Fruit fly (Drosophila melanogaster): Measurements from ENCODE around the gene CG9837.

Gene CG9837

DNA sequence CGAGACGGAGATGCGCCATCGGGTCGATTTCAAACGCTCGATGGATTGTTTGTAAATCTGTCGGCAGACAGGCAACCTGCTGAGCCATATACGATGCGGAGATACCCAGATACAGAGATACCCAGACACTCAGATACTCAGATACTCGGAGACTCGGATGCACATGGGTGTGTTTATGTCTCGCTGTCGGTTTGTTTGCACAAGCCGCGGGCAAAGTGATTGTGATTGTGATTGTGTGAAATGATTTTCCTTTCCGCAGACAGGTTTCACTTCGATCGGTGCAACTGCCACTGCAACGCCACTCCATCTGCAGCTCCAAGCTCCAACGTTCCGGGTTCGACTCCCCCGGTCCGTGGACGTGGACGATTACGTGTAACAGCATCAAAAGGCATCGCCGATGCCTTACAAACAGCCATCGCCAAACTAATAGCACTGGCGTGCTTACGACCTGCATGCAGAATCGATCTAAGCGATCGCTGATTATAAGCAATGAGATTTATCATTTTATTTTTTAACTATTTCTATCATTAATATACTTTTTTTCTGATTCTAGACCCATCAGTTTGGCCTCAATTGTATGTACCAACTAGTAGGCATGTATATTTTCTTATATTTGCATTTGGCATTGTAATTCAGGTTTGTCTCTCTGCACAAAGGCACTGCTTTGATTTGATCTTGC, 24.5 kb downstream of the CG9837 start:
- TF ChIP-seq woc (GFP tag; optimal IDR thresholded peaks at IDR 0.05) = no peak
- TF ChIP-seq Hnf4 (GFP tag; optimal IDR thresholded peaks at IDR 0.05) = no peak
- TF ChIP-seq rgr (GFP tag; optimal IDR thresholded peaks at IDR 0.05) = peak; percentile 5
- TF ChIP-seq Dif (GFP tag; optimal IDR thresholded peaks at IDR 0.05; ENCODE audit: partially characterized antibody) = no peak
- TF ChIP-seq CG32264 (GFP tag; optimal IDR thresholded peaks at IDR 0.05) = no peak
- no peak for TF ChIP-seq brk (GFP tag; optimal IDR thresholded peaks at IDR 0.05)
- TF ChIP-seq psq (GFP tag; optimal IDR thresholded peaks at IDR 0.05) = no peak
- TF ChIP-seq CG9705 (GFP tag; optimal IDR thresholded peaks at IDR 0.05) = no peak
- TF ChIP-seq br (GFP tag; optimal IDR thresholded peaks at IDR 0.05) = no peak
- TF ChIP-seq fru (GFP tag; optimal IDR thresholded peaks at IDR 0.05) = peak; percentile 15
- no peak for TF ChIP-seq sv (GFP tag; optimal IDR thresholded peaks at IDR 0.05)
- TF ChIP-seq tai (GFP tag; optimal IDR thresholded peaks at IDR 0.05) = no peak
- no peak for TF ChIP-seq OdsH (GFP tag; optimal IDR thresholded peaks at IDR 0.05)
- TF ChIP-seq usp (GFP tag; optimal IDR thresholded peaks at IDR 0.05) = no peak
- no peak for TF ChIP-seq dmrt93B (GFP tag; optimal IDR thresholded peaks at IDR 0.05)
- no peak for TF ChIP-seq Hr78 (GFP tag; optimal IDR thresholded peaks at IDR 0.05)
- no peak for TF ChIP-seq jim (GFP tag; optimal IDR thresholded peaks at IDR 0.05)
- TF ChIP-seq N (GFP tag; optimal IDR thresholded peaks at IDR 0.05) = no peak
- no peak for TF ChIP-seq GATAd (GFP tag; optimal IDR thresholded peaks at IDR 0.05)
- peak; percentile 42 for TF ChIP-seq h (GFP tag; optimal IDR thresholded peaks at IDR 0.05)
- TF ChIP-seq Myc (optimal IDR thresholded peaks at IDR 0.05) = no peak
- TF ChIP-seq HLH106 (tag; optimal IDR thresholded peaks at IDR 0.05) = peak; percentile 24
- no peak for TF ChIP-seq pan (optimal IDR thresholded peaks at IDR 0.05)
- no peak for TF ChIP-seq Sp1 (GFP tag; optimal IDR thresholded peaks at IDR 0.05)
- no peak for TF ChIP-seq lola (GFP tag; optimal IDR thresholded peaks at IDR 0.05)
- no peak for TF ChIP-seq dsf (GFP tag; optimal IDR thresholded peaks at IDR 0.05; ENCODE audit: borderline replicate concordance)
- no peak for TF ChIP-seq Abd-B (GFP tag; optimal IDR thresholded peaks at IDR 0.05)
- TF ChIP-seq ey (GFP tag; optimal IDR thresholded peaks at IDR 0.05) = peak; percentile 31
- TF ChIP-seq foxo (GFP tag; optimal IDR thresholded peaks at IDR 0.05) = peak in 1 of 2 experiments; percentile 37
- no peak for TF ChIP-seq Vsx2 (GFP tag; optimal IDR thresholded peaks at IDR 0.05; ENCODE audit: partially characterized antibody)
- TF ChIP-seq Rel (GFP tag; optimal IDR thresholded peaks at IDR 0.05) = no peak
- no peak for TF ChIP-seq Rel (tag; optimal IDR thresholded peaks at IDR 0.05)
- no peak for TF ChIP-seq dl (GFP tag; optimal IDR thresholded peaks at IDR 0.05; ENCODE audit: insufficient read depth in 1 of 2, partially characterized antibody in 2 of 2)
- no peak for TF ChIP-seq CrebA (GFP tag; optimal IDR thresholded peaks at IDR 0.05; ENCODE audit: borderline replicate concordance)
- no peak for TF ChIP-seq Hr83 (GFP tag; optimal IDR thresholded peaks at IDR 0.05; ENCODE audit: poor library complexity, severe bottlenecking)
- no peak for TF ChIP-seq Jra (GFP tag; optimal IDR thresholded peaks at IDR 0.05)
- no peak for TF ChIP-seq Mio (GFP tag; optimal IDR thresholded peaks at IDR 0.05)
- no peak for TF ChIP-seq Dfd (GFP tag; optimal IDR thresholded peaks at IDR 0.05)
- no peak for TF ChIP-seq sage (GFP tag; optimal IDR thresholded peaks at IDR 0.05)

DNA sequence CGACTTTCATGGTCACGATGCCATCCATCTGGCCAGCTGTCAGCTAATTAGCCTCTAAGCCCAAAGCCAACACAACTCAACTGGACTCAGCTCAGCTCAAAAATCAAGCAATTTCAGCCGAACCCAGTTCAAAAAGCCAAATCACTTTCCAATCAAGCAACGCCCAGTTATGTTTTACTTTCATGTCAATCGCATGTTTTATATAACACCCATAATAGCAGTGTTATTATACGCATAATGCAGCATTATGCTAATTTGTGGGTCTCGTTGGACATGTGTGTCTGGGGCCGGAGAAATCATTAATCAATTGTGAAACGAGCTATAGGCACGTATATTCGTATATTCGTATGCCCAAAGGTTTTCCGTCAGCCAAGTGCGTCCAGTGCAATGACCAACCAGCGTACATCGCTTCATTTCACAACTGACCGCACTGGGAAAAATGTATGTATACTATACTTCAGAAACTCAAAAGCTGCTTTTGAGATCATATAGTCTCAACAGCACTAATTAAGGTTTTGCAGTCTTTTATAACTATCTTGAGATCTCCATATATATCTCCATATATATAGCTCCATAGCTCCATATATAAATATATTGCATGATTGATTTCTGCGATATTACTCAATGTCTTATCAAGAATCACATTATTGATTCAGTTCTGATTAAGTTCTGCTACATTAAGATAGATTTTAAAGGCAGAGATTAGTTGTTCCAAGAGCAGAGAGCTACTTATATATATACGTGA, 25.7 kb downstream of the CG9837 start:
- TF ChIP-seq Sp1 (GFP tag; optimal IDR thresholded peaks at IDR 0.05) (no peak), N (GFP tag; optimal IDR thresholded peaks at IDR 0.05) (no peak), sage (GFP tag; optimal IDR thresholded peaks at IDR 0.05) (no peak), HLH106 (tag; optimal IDR thresholded peaks at IDR 0.05) (peak; percentile 31), dl (GFP tag; optimal IDR thresholded peaks at IDR 0.05; ENCODE audit: insufficient read depth in 1 of 2, partially characterized antibody in 2 of 2) (no peak), ey (GFP tag; optimal IDR thresholded peaks at IDR 0.05) (no peak), Hr83 (GFP tag; optimal IDR thresholded peaks at IDR 0.05; ENCODE audit: poor library complexity, severe bottlenecking) (no peak), lola (GFP tag; optimal IDR thresholded peaks at IDR 0.05) (no peak), h (GFP tag; optimal IDR thresholded peaks at IDR 0.05) (peak; percentile 35), Vsx2 (GFP tag; optimal IDR thresholded peaks at IDR 0.05; ENCODE audit: partially characterized antibody) (peak; percentile 30), OdsH (GFP tag; optimal IDR thresholded peaks at IDR 0.05) (no peak), br (GFP tag; optimal IDR thresholded peaks at IDR 0.05) (no peak), sv (GFP tag; optimal IDR thresholded peaks at IDR 0.05) (no peak), dmrt93B (GFP tag; optimal IDR thresholded peaks at IDR 0.05) (no peak), Rel (GFP tag; optimal IDR thresholded peaks at IDR 0.05) (no peak), Rel (tag; optimal IDR thresholded peaks at IDR 0.05) (no peak), Dfd (GFP tag; optimal IDR thresholded peaks at IDR 0.05) (no peak), Mio (GFP tag; optimal IDR thresholded peaks at IDR 0.05) (no peak), usp (GFP tag; optimal IDR thresholded peaks at IDR 0.05) (no peak), jim (GFP tag; optimal IDR thresholded peaks at IDR 0.05) (no peak), tai (GFP tag; optimal IDR thresholded peaks at IDR 0.05) (no peak), CG32264 (GFP tag; optimal IDR thresholded peaks at IDR 0.05) (no peak), CrebA (GFP tag; optimal IDR thresholded peaks at IDR 0.05; ENCODE audit: borderline replicate concordance) (no peak), Hnf4 (GFP tag; optimal IDR thresholded peaks at IDR 0.05) (no peak), fru (GFP tag; optimal IDR thresholded peaks at IDR 0.05) (no peak), Abd-B (GFP tag; optimal IDR thresholded peaks at IDR 0.05) (no peak), woc (GFP tag; optimal IDR thresholded peaks at IDR 0.05) (peak; percentile 46), Myc (optimal IDR thresholded peaks at IDR 0.05) (no peak)

Measured in whole organism, wandering third instar larva.